Worm (Caenorhabditis elegans) whole organism, L4/young adult: Measurements from ENCODE around the gene sbsp-1.

ENCODE experiments used
- W03F9.2 ChIP-seq: fragments of 150-350 bp; optimal IDR thresholded peaks from 2 replicates; lab custom pipeline; 2014; ENCODE audit warnings: missing biosample characterization, missing genetic modification characterization
- him-1 ChIP-seq: sonication (generic microtip); optimal IDR thresholded peaks from 2 replicates; lab custom pipeline; 2016; ENCODE audit warnings: missing genotype, missing genetic modification reagents, missing genetic modification characterization, missing compliant biosample characterization

DNA sequence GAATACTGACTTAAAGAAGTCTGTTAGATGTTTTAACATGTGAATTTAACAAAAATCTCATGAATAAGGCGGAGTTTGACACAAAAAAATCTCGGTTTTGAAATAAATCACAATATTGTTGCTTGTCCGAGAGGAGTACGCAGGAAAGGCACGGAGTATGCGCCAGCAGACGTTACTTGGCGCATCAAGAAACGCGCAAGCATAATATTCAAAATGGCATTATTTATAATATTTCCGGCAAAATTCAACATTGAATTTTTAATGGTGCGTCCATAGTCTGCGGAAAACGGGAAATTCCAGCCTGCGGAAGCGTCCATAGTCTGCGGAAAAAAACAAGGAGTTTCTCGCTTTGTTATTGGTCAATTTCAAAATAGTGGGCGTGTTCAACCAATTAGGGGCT lies 12.1 kb downstream of the sbsp-1 start, which contains the start of gene pde-12:
- TF ChIP-seq him-1 (tag; lab: Kevin White, UChicago) (peak; percentile 30), W03F9.2 (tag; lab: Kevin White, UChicago) (peak; percentile 69)
